Worm (Caenorhabditis elegans) whole organism, L4 larva: ENCODE measurements around the gene T11G6.4.

Experiments
- Y105C5A.15 ChIP-seq: fragments of 200-800 bp; sonication (Bioruptor generic); IDR thresholded peaks from 2 replicates; pipeline ENCODE4 v1.3.6; 2022; ENCODE audit warnings: missing genetic modification characterization, missing compliant biosample characterization
- aha-1 ChIP-seq: fragments of 150-350 bp; peaks from one replicate; lab custom pipeline; 2014; ENCODE audit warnings: missing biosample characterization, missing genetic modification characterization
- ama-1 ChIP-seq: fragments of 150-350 bp; optimal IDR thresholded peaks from 2 replicates; lab custom pipeline; 2014; ENCODE audit warnings: inconsistent platforms, mixed read lengths
- ceh-82 ChIP-seq: sonication (generic microtip); optimal IDR thresholded peaks from 2 replicates; lab custom pipeline; 2017; ENCODE audit warnings: missing biosample characterization, missing genetic modification characterization
- cey-2 ChIP-seq: sonication (generic microtip); optimal IDR thresholded peaks from 3 replicates; lab custom pipeline; 2017; ENCODE audit warnings: missing genetic modification characterization, mild to moderate bottlenecking, missing compliant biosample characterization, antibody characterized with exemption, borderline replicate concordance; ENCODE audit not compliant: insufficient read depth
- nhr-10 ChIP-seq: fragments of 150-350 bp; optimal IDR thresholded peaks from 2 replicates; lab custom pipeline; 2014; ENCODE audit warnings: missing biosample characterization, missing genetic modification characterization
- nhr-28 ChIP-seq: fragments of 150-350 bp; optimal IDR thresholded peaks from 2 replicates; lab custom pipeline; 2014; ENCODE audit warnings: missing biosample characterization, missing genetic modification characterization
- skn-1 ChIP-seq: fragments of 150-350 bp; optimal IDR thresholded peaks from 2 replicates; lab custom pipeline; 2014; ENCODE audit warnings: missing biosample characterization, missing genetic modification characterization
- snpc-1.2 ChIP-seq: fragments of 200-800 bp; sonication (Bioruptor generic); IDR thresholded peaks from 2 replicates; pipeline ENCODE4 v1.3.6; 2022; ENCODE audit warnings: missing genetic modification reagents, missing genetic modification characterization, missing compliant biosample characterization
- zag-1 ChIP-seq: fragments of 150-350 bp; optimal IDR thresholded peaks from 2 replicates; lab custom pipeline; 2014; ENCODE audit warnings: missing biosample characterization, missing genetic modification characterization
- zfp-2 ChIP-seq: sonication (generic microtip); optimal IDR thresholded peaks from 2 replicates; lab custom pipeline; 2016; ENCODE audit warnings: mild to moderate bottlenecking, missing genetic modification characterization, missing compliant biosample characterization

ce11 chrIV:10867370-10868146 is 15.8 kb upstream of the T11G6.4 start:
- no peak for TF ChIP-seq aha-1
- no peak for TF ChIP-seq zag-1
- no peak for TF ChIP-seq nhr-10 (tag; lab: Kevin White, UChicago)
- no peak for TF ChIP-seq ama-1 (lab: Kevin White, UChicago)
- no peak for TF ChIP-seq snpc-1.2 (GFP tag; lab: Robert Waterston, UW)
- TF ChIP-seq nhr-28, result no peak
- TF ChIP-seq zfp-2 (tag; lab: Kevin White, UChicago), result no peak
- TF ChIP-seq cey-2 (tag; lab: Kevin White, UChicago), result no peak
- no peak for TF ChIP-seq skn-1 (tag; lab: Kevin White, UChicago)
- no peak for TF ChIP-seq ceh-82 (tag; lab: Kevin White, UChicago)
- TF ChIP-seq Y105C5A.15 (GFP tag; lab: Robert Waterston, UW), result no peak
